Worm (Caenorhabditis elegans): ENCODE results near the gene exc-13.

DNA sequence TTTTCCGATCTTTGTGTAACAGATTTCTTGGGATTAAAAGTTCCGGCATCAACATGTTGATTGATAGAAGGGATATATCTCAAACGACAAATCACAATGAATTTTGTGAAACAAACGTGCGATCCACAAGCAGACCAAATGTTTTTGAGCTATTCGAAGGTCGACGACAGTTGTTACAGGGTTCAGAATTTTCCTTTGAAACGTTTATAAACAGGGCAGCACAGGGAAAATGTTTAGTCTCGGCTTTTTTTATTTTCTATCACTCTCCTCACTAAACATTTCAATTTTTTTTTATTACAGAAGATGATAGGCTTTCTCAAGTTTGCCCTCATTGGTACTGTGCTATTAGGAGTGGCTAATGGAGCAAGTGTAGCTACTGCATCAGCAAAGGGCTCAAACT is at the start of gene exc-13:
- no peak for TF ChIP-seq cog-1 (tag; optimal IDR thresholded peaks at IDR 0.05)
- no peak for TF ChIP-seq ztf-23 (GFP tag; IDR thresholded peaks at IDR 0.05)
- TF ChIP-seq med-1 (GFP tag; optimal IDR thresholded peaks at IDR 0.05; ENCODE audit: insufficient read depth): no peak
- no peak for TF ChIP-seq tab-1 (GFP tag; IDR thresholded peaks at IDR 0.05)
- no peak for TF ChIP-seq ref-1 (GFP tag; conservative IDR thresholded peaks at IDR 0.05)
- no peak for TF ChIP-seq klf-2 (GFP tag; conservative IDR thresholded peaks at IDR 0.05)
- TF ChIP-seq flt-1 (GFP tag; IDR thresholded peaks at IDR 0.05): no peak
- no peak for TF ChIP-seq ztf-29 (GFP tag; IDR thresholded peaks at IDR 0.05)
- TF ChIP-seq T22C8.4 (GFP tag; IDR thresholded peaks at IDR 0.05): no peak

Data from whole organism, midembryonic.